Worm (Caenorhabditis elegans): ENCODE data around the gene F44E2.8.

ce11 chrIII:8827128-8827527, 22.5 kb downstream of the F44E2.8 start, which contains the start of gene F54F2.9:
- TF ChIP-seq med-1 (GFP tag; optimal IDR thresholded peaks at IDR 0.05; ENCODE audit: insufficient read depth) (no peak), tab-1 (GFP tag; IDR thresholded peaks at IDR 0.05) (no peak)

Data from whole organism, midembryonic.